Worm (Caenorhabditis elegans): ENCODE measurements around the gene Y43F8B.7.

DNA sequence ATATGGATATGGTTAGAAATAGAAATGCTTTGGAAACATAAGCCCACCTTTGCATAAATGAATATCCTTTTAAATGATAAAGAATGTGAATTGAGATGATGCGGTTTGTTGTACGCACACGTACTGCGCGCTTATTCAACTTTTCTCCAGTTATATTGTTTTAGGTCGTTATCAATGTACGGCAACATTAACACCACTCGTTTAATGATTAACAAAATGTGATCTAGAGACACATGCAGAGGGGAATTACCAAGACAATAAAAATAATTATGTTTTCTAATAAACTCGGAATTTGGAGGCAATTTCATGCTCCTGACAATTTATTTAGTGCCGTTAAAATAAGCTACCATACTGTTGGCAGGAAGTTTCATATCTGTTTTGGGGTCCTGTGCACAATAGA lies 45.1 kb upstream of the Y43F8B.7 start, which contains the start of gene M04C3.1:
- TF ChIP-seq him-1 (tag; optimal IDR thresholded peaks at IDR 0.05) = no peak
- no peak for TF ChIP-seq dao-5 (tag; optimal IDR thresholded peaks at IDR 0.05)
